Worm (Caenorhabditis elegans) whole organism, L4 larva: ENCODE measurements around the gene pgm-3.

ENCODE experiments used
- ama-1 ChIP-seq: fragments of 150-350 bp; optimal IDR thresholded peaks from 2 replicates; lab custom pipeline; 2014; ENCODE audit warnings: inconsistent platforms, mixed read lengths
- ceh-28 ChIP-seq: fragments of 150-350 bp; optimal IDR thresholded peaks from 2 replicates; lab custom pipeline; 2014; ENCODE audit warnings: missing biosample characterization, missing genetic modification reagents, missing genetic modification characterization
- madf-9 ChIP-seq: fragments of 200-800 bp; sonication (Bioruptor generic); conservative IDR thresholded peaks from 2 replicates; pipeline ENCODE4 v1.3.6; 2022; ENCODE audit warnings: missing genetic modification reagents, missing genetic modification characterization, missing compliant biosample characterization
- nhr-237 ChIP-seq: sonication (generic microtip); optimal IDR thresholded peaks from 2 replicates; lab custom pipeline; 2017; ENCODE audit warnings: missing biosample characterization, missing genetic modification characterization

- TF ChIP-seq ceh-28 (tag; lab: Kevin White, UChicago) (no peak), madf-9 (no peak), nhr-237 (tag; lab: Kevin White, UChicago) (no peak), ama-1 (lab: Kevin White, UChicago) (no peak)
Observed at ce11 chrIV:8737354-8737753, 11.8 kb downstream of the pgm-3 start.
